Worm (Caenorhabditis elegans) whole organism, L4 larva: ENCODE results near the gene T05C12.1.

ENCODE experiments used
- F37D6.2 ChIP-seq: sonication (generic microtip); optimal IDR thresholded peaks from 2 replicates; lab custom pipeline; 2016; ENCODE audit warnings: mild to moderate bottlenecking, missing genetic modification characterization, missing compliant biosample characterization
- T26A8.4 ChIP-seq: fragments of 200-800 bp; sonication (Bioruptor generic); IDR thresholded peaks from 2 replicates; pipeline ENCODE4 v1.3.6; 2022; ENCODE audit warnings: missing genetic modification characterization, missing compliant biosample characterization
- Y105C5A.15 ChIP-seq: fragments of 200-800 bp; sonication (Bioruptor generic); IDR thresholded peaks from 2 replicates; pipeline ENCODE4 v1.3.6; 2022; ENCODE audit warnings: missing genetic modification characterization, missing compliant biosample characterization
- Y75B8A.6 ChIP-seq: fragments of 200-800 bp; sonication (Bioruptor generic); IDR thresholded peaks from 2 replicates; pipeline ENCODE4 v1.3.6; 2022; ENCODE audit warnings: missing genetic modification reagents, missing genetic modification characterization, missing compliant biosample characterization
- ZK337.2 ChIP-seq: fragments of 200-800 bp; sonication (Bioruptor generic); IDR thresholded peaks from 2 replicates; pipeline ENCODE4 v1.3.6; 2022; ENCODE audit warnings: missing genetic modification reagents, missing genetic modification characterization, missing compliant biosample characterization
- ZK546.5 ChIP-seq, 2 experiments: sonication (generic microtip); optimal IDR thresholded peaks; 2 replicates each; lab custom pipeline; 2017; ENCODE audit warnings: missing biosample characterization in 2 of 2, missing genetic modification characterization in 2 of 2
- arid-1 ChIP-seq: fragments of 200-800 bp; sonication (Bioruptor generic); conservative IDR thresholded peaks from 2 replicates; pipeline ENCODE4 v1.3.6; 2022; ENCODE audit warnings: missing genetic modification reagents, missing genetic modification characterization, missing compliant biosample characterization
- ceh-28 ChIP-seq: fragments of 150-350 bp; optimal IDR thresholded peaks from 2 replicates; lab custom pipeline; 2014; ENCODE audit warnings: missing biosample characterization, missing genetic modification reagents, missing genetic modification characterization
- ceh-32 ChIP-seq: sonication (generic microtip); optimal IDR thresholded peaks from 2 replicates; lab custom pipeline; 2016; ENCODE audit warnings: mild to moderate bottlenecking, missing genetic modification characterization, missing compliant biosample characterization; ENCODE audit not compliant: poor library complexity
- ceh-62 ChIP-seq: sonication (generic microtip); optimal IDR thresholded peaks from 2 replicates; lab custom pipeline; 2017; ENCODE audit warnings: missing biosample characterization, missing genetic modification characterization
- ceh-82 ChIP-seq: sonication (generic microtip); optimal IDR thresholded peaks from 2 replicates; lab custom pipeline; 2017; ENCODE audit warnings: missing biosample characterization, missing genetic modification characterization
- ces-1 ChIP-seq: fragments of 150-350 bp; sonication (generic microtip); optimal IDR thresholded peaks from 4 replicates; lab custom pipeline; 2014; ENCODE audit warnings: missing biosample characterization, missing genetic modification reagents, missing genetic modification characterization
- ctbp-1 ChIP-seq: fragments of 200-800 bp; sonication (Bioruptor generic); IDR thresholded peaks from 2 replicates; pipeline ENCODE4 v1.3.6; 2022; ENCODE audit warnings: missing genetic modification reagents, missing genetic modification characterization, missing compliant biosample characterization
- dmd-8 ChIP-seq: fragments of 200-800 bp; sonication (Bioruptor generic); IDR thresholded peaks from 2 replicates; pipeline ENCODE4 v1.3.6; 2022; ENCODE audit warnings: missing genetic modification characterization, missing compliant biosample characterization
- dpl-1 ChIP-seq: fragments of 150-350 bp; optimal IDR thresholded peaks from 2 replicates; lab custom pipeline; 2014; ENCODE audit warnings: missing biosample characterization, missing genetic modification reagents, missing genetic modification characterization
- duxl-1 ChIP-seq: sonication (generic microtip); optimal IDR thresholded peaks from 2 replicates; lab custom pipeline; 2016; ENCODE audit warnings: mild to moderate bottlenecking, missing genetic modification characterization, moderate library complexity, missing compliant biosample characterization; ENCODE audit not compliant: poor library complexity
- dve-1 ChIP-seq: sonication (generic microtip); optimal IDR thresholded peaks from 2 replicates; lab custom pipeline; 2017; ENCODE audit warnings: antibody characterized with exemption, mild to moderate bottlenecking, missing genetic modification characterization, missing compliant biosample characterization; ENCODE audit not compliant: insufficient read depth
- fkh-10 ChIP-seq: fragments of 150-350 bp; optimal IDR thresholded peaks from 2 replicates; lab custom pipeline; 2014; ENCODE audit warnings: missing biosample characterization, missing genetic modification reagents, missing genetic modification characterization
- gei-8 ChIP-seq: fragments of 200-800 bp; sonication (Bioruptor generic); optimal IDR thresholded peaks from 2 replicates; lab custom pipeline; 2018; ENCODE audit warnings: mild to moderate bottlenecking, missing genetic modification characterization, missing compliant biosample characterization
- lim-7 ChIP-seq: fragments of 200-800 bp; sonication (Bioruptor generic); IDR thresholded peaks from 2 replicates; pipeline ENCODE4 v1.3.6; 2022; ENCODE audit warnings: missing genetic modification characterization, missing compliant biosample characterization
- lin-13 ChIP-seq: fragments of 150-350 bp; optimal IDR thresholded peaks from 2 replicates; lab custom pipeline; 2014; ENCODE audit warnings: missing biosample characterization, missing genetic modification reagents, missing genetic modification characterization
- lin-29 ChIP-seq: fragments of 200-800 bp; sonication (Bioruptor generic); IDR thresholded peaks from 2 replicates; pipeline ENCODE4 v1.3.6; 2022; ENCODE audit warnings: missing genetic modification reagents, missing genetic modification characterization, missing compliant biosample characterization
- lin-39 ChIP-seq: fragments of 150-350 bp; optimal IDR thresholded peaks from 2 replicates; lab custom pipeline; 2014; ENCODE audit warnings: missing biosample characterization, missing genetic modification reagents, missing genetic modification characterization
- lsy-2 ChIP-seq, 2 experiments: fragments of 150-350 bp in 1 of 2; sonication (generic microtip) in 1 of 2; optimal IDR thresholded peaks; 2 replicates each; lab custom pipeline; 2014 to 2017; ENCODE audit warnings: missing biosample characterization in 2 of 2, missing genetic modification characterization in 2 of 2
- madf-9 ChIP-seq: fragments of 200-800 bp; sonication (Bioruptor generic); conservative IDR thresholded peaks from 2 replicates; pipeline ENCODE4 v1.3.6; 2022; ENCODE audit warnings: missing genetic modification reagents, missing genetic modification characterization, missing compliant biosample characterization
- mdl-1 ChIP-seq, 2 experiments: fragments of 150-350 bp in 1 of 2; sonication (generic microtip) in 1 of 2; optimal IDR thresholded peaks; 2 replicates each; lab custom pipeline; 2014 to 2017; ENCODE audit warnings: missing biosample characterization in 2 of 2, missing genetic modification characterization in 2 of 2
- mes-2 ChIP-seq: sonication (generic microtip); optimal IDR thresholded peaks from 2 replicates; lab custom pipeline; 2016; ENCODE audit warnings: missing genotype, mild to moderate bottlenecking, missing genetic modification characterization, missing compliant biosample characterization; ENCODE audit not compliant: poor library complexity, severe bottlenecking
- mxl-2 ChIP-seq: fragments of 200-800 bp; sonication (Bioruptor generic); conservative IDR thresholded peaks from 2 replicates; pipeline ENCODE4 v1.3.6; 2022; ENCODE audit warnings: missing genetic modification reagents, missing genetic modification characterization, missing compliant biosample characterization
- nhr-10 ChIP-seq: fragments of 150-350 bp; optimal IDR thresholded peaks from 2 replicates; lab custom pipeline; 2014; ENCODE audit warnings: missing biosample characterization, missing genetic modification characterization
- nhr-102 ChIP-seq: sonication (generic microtip); optimal IDR thresholded peaks from 2 replicates; lab custom pipeline; 2016; ENCODE audit warnings: mild to moderate bottlenecking, missing genetic modification characterization, moderate library complexity, missing compliant biosample characterization
- nhr-28 ChIP-seq: fragments of 150-350 bp; optimal IDR thresholded peaks from 2 replicates; lab custom pipeline; 2014; ENCODE audit warnings: missing biosample characterization, missing genetic modification characterization
- nhr-42 ChIP-seq: fragments of 200-800 bp; sonication (Bioruptor generic); IDR thresholded peaks from 2 replicates; pipeline ENCODE4 v1.3.6; 2022; ENCODE audit warnings: missing genetic modification characterization, missing compliant biosample characterization
- nhr-48 ChIP-seq: sonication (generic microtip); optimal IDR thresholded peaks from 2 replicates; lab custom pipeline; 2016; ENCODE audit warnings: mild to moderate bottlenecking, missing genetic modification characterization, missing compliant biosample characterization
- nhr-6 ChIP-seq: fragments of 150-350 bp; optimal IDR thresholded peaks from 2 replicates; lab custom pipeline; 2014; ENCODE audit warnings: missing biosample characterization, missing genetic modification characterization
- nhr-76 ChIP-seq: fragments of 150-350 bp; optimal IDR thresholded peaks from 2 replicates; lab custom pipeline; 2014; ENCODE audit warnings: missing biosample characterization, missing genetic modification characterization
- pha-4 ChIP-seq, 2 experiments: fragments of 150-350 bp in 1 of 2; fragments of 200-800 bp in 1 of 2; sonication (Bioruptor generic) in 1 of 2; IDR thresholded peaks in 1 of 2; optimal IDR thresholded peaks in 1 of 2; 2 replicates each; pipeline versions ENCODE4 v1.3.6 to Lab custom; 2014 to 2022; ENCODE audit warnings: missing genetic modification characterization in 2 of 2, missing genetic modification reagents in 2 of 2, missing biosample characterization in 1 of 2, missing compliant biosample characterization in 1 of 2
- pqm-1 ChIP-seq: sonication (generic microtip); optimal IDR thresholded peaks from 2 replicates; lab custom pipeline; 2017; ENCODE audit warnings: missing biosample characterization, missing genetic modification characterization
- sdz-12 ChIP-seq: fragments of 200-800 bp; sonication (Bioruptor generic); optimal IDR thresholded peaks from 2 replicates; lab custom pipeline; 2018; ENCODE audit warnings: mild to moderate bottlenecking, missing genetic modification characterization, missing compliant biosample characterization
- skn-1 ChIP-seq: fragments of 150-350 bp; optimal IDR thresholded peaks from 2 replicates; lab custom pipeline; 2014; ENCODE audit warnings: missing biosample characterization, missing genetic modification characterization
- snpc-4 ChIP-seq: fragments of 150-350 bp; optimal IDR thresholded peaks from 2 replicates; lab custom pipeline; 2014; ENCODE audit warnings: missing biosample characterization, missing genetic modification characterization
- spr-1 ChIP-seq: sonication (generic microtip); optimal IDR thresholded peaks from 2 replicates; lab custom pipeline; 2016; ENCODE audit warnings: mild to moderate bottlenecking, missing genetic modification characterization, missing compliant biosample characterization
- spr-3 ChIP-seq: fragments of 200-800 bp; sonication (Bioruptor generic); optimal IDR thresholded peaks from 2 replicates; lab custom pipeline; 2018; ENCODE audit warnings: mild to moderate bottlenecking, missing genetic modification characterization, missing compliant biosample characterization
- unc-130 ChIP-seq: sonication (generic microtip); optimal IDR thresholded peaks from 2 replicates; lab custom pipeline; 2016; ENCODE audit warnings: missing genetic modification reagents, missing genetic modification characterization, missing compliant biosample characterization
- unc-62 ChIP-seq, 3 experiments: fragments of 150-350 bp in 1 of 3; sonication (generic microtip); optimal IDR thresholded peaks in 2 of 3; peaks in 1 of 3; 1 replicate in 1 of 3; 2 replicates in 2 of 3; lab custom pipeline; 2014 to 2017; ENCODE audit warnings: missing biosample characterization in 3 of 3, missing genetic modification characterization in 3 of 3, missing genetic modification reagents in 3 of 3, missing genotype in 1 of 3
- zfp-3 ChIP-seq: fragments of 200-800 bp; sonication (Bioruptor generic); conservative IDR thresholded peaks from 2 replicates; pipeline ENCODE4 v1.3.6; 2022; ENCODE audit warnings: missing genetic modification reagents, missing genetic modification characterization, missing compliant biosample characterization
- zip-11 ChIP-seq: fragments of 200-800 bp; sonication (Bioruptor generic); IDR thresholded peaks from 2 replicates; pipeline ENCODE4 v1.3.6; 2022; ENCODE audit warnings: missing genetic modification characterization, missing compliant biosample characterization

The T05C12.1 gene

DNA sequence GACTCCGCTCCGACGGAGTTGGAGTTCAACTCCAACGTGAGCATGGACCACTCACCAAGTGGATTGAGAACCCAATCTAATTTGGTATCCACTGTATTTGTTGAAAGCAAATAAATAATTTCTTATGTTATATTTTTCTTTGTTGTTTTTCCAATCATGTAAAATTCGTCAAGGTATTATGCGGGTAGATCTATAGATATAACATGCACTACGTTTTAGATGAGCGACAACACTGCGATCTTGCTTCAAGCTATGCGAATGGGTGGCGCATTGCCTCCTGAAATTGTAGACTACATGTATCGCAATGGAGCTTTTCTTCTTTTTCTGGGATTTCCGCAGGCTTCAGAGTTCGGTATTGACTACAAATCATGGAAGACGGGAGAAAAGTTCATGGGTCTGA, 28.9 kb upstream of the T05C12.1 start, which contains the start of gene F10B5.2 (continued):
- no peak for TF ChIP-seq ceh-28
- TF ChIP-seq Y75B8A.6 (GFP tag; lab: Robert Waterston, UW) = no peak
- no peak for TF ChIP-seq nhr-28
- no peak for TF ChIP-seq nhr-10
- no peak for TF ChIP-seq ctbp-1

DNA sequence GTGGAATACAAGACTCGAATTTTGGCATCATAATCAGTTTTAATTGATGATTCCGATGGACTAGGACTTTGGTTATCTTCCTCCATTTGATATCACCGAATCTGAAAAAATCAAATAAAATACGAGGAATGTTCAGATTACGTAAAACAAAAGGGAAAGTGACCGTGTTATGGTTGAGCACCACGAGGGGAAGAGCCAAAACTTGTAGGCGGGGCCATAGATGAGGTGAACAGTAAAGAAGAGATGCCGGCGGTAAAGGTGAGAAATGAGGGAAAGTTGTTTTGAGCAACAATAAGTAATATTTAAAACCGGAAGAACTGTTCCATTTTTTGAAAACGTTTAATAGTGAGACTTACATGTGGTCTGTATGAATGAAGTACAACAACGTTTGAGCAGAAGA, 23.6 kb upstream of the T05C12.1 start, which contains the start of gene F10B5.3:
Gene F10B5.3 (minus strand): TSS at position 101 of the 400 bp plus-strand sequence.
- TF ChIP-seq zfp-3 (GFP tag; lab: Robert Waterston, UW) (no peak), unc-62 (GFP tag; optimal IDR thresholded peaks at IDR 0.05 in 1 of 2; lab: Kevin White, UChicago) (peak in 1 of 2 experiments; percentile 7), unc-62 (tag; optimal IDR thresholded peaks at IDR 0.05; lab: Kevin White, UChicago) (no peak)
- TF ChIP-seq, all 104 proteins: peak for 1

DNA sequence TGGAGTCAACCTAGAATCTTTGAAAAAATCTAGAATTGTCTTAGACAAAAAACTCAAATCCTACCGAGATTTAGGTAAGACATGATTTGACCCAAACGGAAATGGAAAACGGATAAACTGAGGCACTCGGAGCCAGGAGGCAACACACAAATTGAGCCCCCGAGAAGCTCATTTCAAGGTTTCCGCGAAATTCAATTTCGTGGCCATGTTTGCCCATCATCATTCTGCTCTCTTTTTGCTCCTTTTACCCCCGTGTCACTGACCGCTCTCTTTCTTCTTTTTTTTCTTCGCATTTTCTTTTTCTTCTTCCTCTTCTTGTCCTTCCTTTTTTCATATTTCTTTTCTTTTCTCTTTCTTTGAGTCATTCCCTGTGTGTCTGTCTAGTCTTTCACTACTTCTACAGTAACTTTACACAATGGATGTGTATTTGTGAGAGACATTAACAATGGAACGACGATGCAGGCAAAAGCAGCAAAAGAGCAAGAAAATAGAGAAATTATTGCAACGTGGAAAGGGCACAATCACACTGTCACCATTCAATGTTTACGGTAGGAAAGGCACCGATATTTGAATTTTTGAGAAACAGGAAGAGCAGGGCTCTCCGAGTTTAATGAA, 20.7 kb upstream of the T05C12.1 start:
- TF ChIP-seq ZK546.5 (tag; optimal IDR thresholded peaks at IDR 0.05; lab: Kevin White, UChicago) (no peak), lin-39 (no peak), pqm-1 (tag; lab: Kevin White, UChicago) (no peak), Y75B8A.6 (GFP tag; lab: Robert Waterston, UW) (no peak), duxl-1 (no peak), pha-4 (GFP tag; IDR thresholded peaks at IDR 0.05; lab: Robert Waterston, UW) (no peak), pha-4 (tag; optimal IDR thresholded peaks at IDR 0.05; lab: Kevin White, UChicago) (peak; percentile 54), ceh-82 (tag; lab: Kevin White, UChicago) (no peak), ZK337.2 (GFP tag; lab: Robert Waterston, UW) (no peak), dmd-8 (GFP tag; lab: Robert Waterston, UW) (no peak), nhr-6 (peak; percentile 82), skn-1 (tag; lab: Kevin White, UChicago) (no peak), snpc-4 (tag; lab: Kevin White, UChicago) (no peak), zfp-3 (GFP tag; lab: Robert Waterston, UW) (no peak), dpl-1 (GFP tag; lab: Kevin White, UChicago) (no peak), nhr-42 (GFP tag; lab: Robert Waterston, UW) (no peak), gei-8 (no peak), F37D6.2 (tag; lab: Kevin White, UChicago) (no peak), dve-1 (tag; lab: Kevin White, UChicago) (no peak), nhr-48 (tag; lab: Kevin White, UChicago) (no peak), arid-1 (GFP tag; lab: Robert Waterston, UW) (no peak), fkh-10 (GFP tag; lab: Kevin White, UChicago) (peak; percentile 63), lim-7 (GFP tag; lab: Robert Waterston, UW) (no peak), lsy-2 (tag; optimal IDR thresholded peaks at IDR 0.05; lab: Kevin White, UChicago) (peak in 1 of 2 experiments; percentile 56), mes-2 (peak; percentile 0), T26A8.4 (GFP tag; lab: Robert Waterston, UW) (no peak), zip-11 (no peak), mxl-2 (GFP tag; lab: Robert Waterston, UW) (no peak), lin-29 (GFP tag; lab: Robert Waterston, UW) (no peak), ceh-32 (tag; lab: Kevin White, UChicago) (no peak), madf-9 (no peak), nhr-76 (no peak), spr-1 (no peak), ctbp-1 (0 out of 2 replicates have a peak, but pooled peaks have one; percentile 43), ceh-62 (no peak), ces-1 (no peak), mdl-1 (tag; optimal IDR thresholded peaks at IDR 0.05; lab: Kevin White, UChicago) (no peak), Y105C5A.15 (no peak), unc-130 (GFP tag; lab: Kevin White, UChicago) (no peak), spr-3 (GFP tag; lab: Kevin White, UChicago) (no peak), nhr-102 (tag; lab: Kevin White, UChicago) (no peak), sdz-12 (no peak), lin-13 (GFP tag; lab: Kevin White, UChicago) (no peak)
